Worm (Caenorhabditis elegans): ENCODE data around the gene kin-20.

kin-20 gene

DNA sequence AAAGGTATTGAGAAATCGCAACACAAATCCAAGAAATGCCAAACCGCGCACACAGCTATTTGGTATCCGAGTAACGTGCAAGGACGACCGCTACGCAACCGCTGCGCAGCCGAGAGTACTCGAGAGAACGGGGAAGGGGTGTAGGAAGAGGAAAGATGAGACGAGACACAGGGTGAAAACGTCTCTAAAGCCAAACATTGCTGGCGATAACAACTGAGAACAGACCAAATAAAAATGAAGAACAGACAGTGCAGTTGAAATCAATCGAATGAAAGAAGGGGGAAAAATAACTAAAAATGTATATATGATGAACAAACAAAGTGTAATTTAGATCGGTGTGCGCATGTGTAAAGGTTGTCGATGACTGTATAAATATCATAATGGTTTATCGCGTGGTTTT lies 3.7 kb upstream of the kin-20 start (continued):
- no peak for TF ChIP-seq nhr-12 (tag; optimal IDR thresholded peaks at IDR 0.05)
- no peak for TF ChIP-seq Y116A8C.19 (tag; optimal IDR thresholded peaks at IDR 0.05; ENCODE audit: borderline replicate concordance)
- TF ChIP-seq tlp-1 (tag; optimal IDR thresholded peaks at IDR 0.05) = no peak
- TF ChIP-seq rnt-1 (tag; optimal IDR thresholded peaks at IDR 0.05) = peak; percentile 8
- no peak for TF ChIP-seq egl-13 (tag; optimal IDR thresholded peaks at IDR 0.05)
- no peak for TF ChIP-seq nhr-237 (tag; optimal IDR thresholded peaks at IDR 0.05)
- TF ChIP-seq tbx-2 (tag; optimal IDR thresholded peaks at IDR 0.05) = peak; percentile 16
- peak; percentile 17 for TF ChIP-seq swsn-7 (tag; optimal IDR thresholded peaks at IDR 0.05)
- peak; percentile 10 for TF ChIP-seq skn-1 (tag; optimal IDR thresholded peaks at IDR 0.05)
- TF ChIP-seq zip-4 (GFP tag; optimal IDR thresholded peaks at IDR 0.05) = no peak
- no peak for TF ChIP-seq zag-1 (tag; optimal IDR thresholded peaks at IDR 0.05)
- TF ChIP-seq mab-9 (GFP tag; IDR thresholded peaks at IDR 0.05) = no peak
- no peak for TF ChIP-seq aly-2 (tag; optimal IDR thresholded peaks at IDR 0.05)
- no peak for TF ChIP-seq pax-3 (tag; optimal IDR thresholded peaks at IDR 0.05)
- TF ChIP-seq mef-2 (tag; optimal IDR thresholded peaks at IDR 0.05) = no peak
- peak in 1 of 3 experiments; percentile 8 for TF ChIP-seq dpl-1 (GFP tag; optimal IDR thresholded peaks at IDR 0.05)
- TF ChIP-seq unc-98 (GFP tag; IDR thresholded peaks at IDR 0.05) = no peak
- no peak for TF ChIP-seq ceh-63 (GFP tag; optimal IDR thresholded peaks at IDR 0.05)
- TF ChIP-seq nhr-47 (tag; optimal IDR thresholded peaks at IDR 0.05) = peak; percentile 26
- TF ChIP-seq sup-37 (GFP tag; optimal IDR thresholded peaks at IDR 0.05) = no peak
- TF ChIP-seq nhr-85 (tag) = no peak
- TF ChIP-seq vab-15 (tag; optimal IDR thresholded peaks at IDR 0.05) = no peak
- TF ChIP-seq ztf-11 (tag; optimal IDR thresholded peaks at IDR 0.05) = no peak
- no peak for TF ChIP-seq nhr-77 (tag; optimal IDR thresholded peaks at IDR 0.05)
- TF ChIP-seq lin-35 (GFP tag; optimal IDR thresholded peaks at IDR 0.05) = peak; percentile 15 to 49
- TF ChIP-seq unc-86 (tag; optimal IDR thresholded peaks at IDR 0.05) = no peak
- no peak for TF ChIP-seq lin-13 (GFP tag; optimal IDR thresholded peaks at IDR 0.05)
- TF ChIP-seq nhr-28 (tag; optimal IDR thresholded peaks at IDR 0.05) = no peak
- TF ChIP-seq nhr-71 (tag; optimal IDR thresholded peaks at IDR 0.05) = peak; percentile 43
- TF ChIP-seq mdl-1 (tag; optimal IDR thresholded peaks at IDR 0.05) = peak in 1 of 2 experiments; percentile 53
- peak; percentile 17 for TF ChIP-seq xbp-1 (tag; optimal IDR thresholded peaks at IDR 0.05)
- TF ChIP-seq fkh-10 (GFP tag; optimal IDR thresholded peaks at IDR 0.05) = no peak
- peak; percentile 13 for TF ChIP-seq C16A3.4 (tag; optimal IDR thresholded peaks at IDR 0.05)
- TF ChIP-seq ceh-82 (tag; optimal IDR thresholded peaks at IDR 0.05) = peak in 1 of 3 experiments; percentile 47

DNA sequence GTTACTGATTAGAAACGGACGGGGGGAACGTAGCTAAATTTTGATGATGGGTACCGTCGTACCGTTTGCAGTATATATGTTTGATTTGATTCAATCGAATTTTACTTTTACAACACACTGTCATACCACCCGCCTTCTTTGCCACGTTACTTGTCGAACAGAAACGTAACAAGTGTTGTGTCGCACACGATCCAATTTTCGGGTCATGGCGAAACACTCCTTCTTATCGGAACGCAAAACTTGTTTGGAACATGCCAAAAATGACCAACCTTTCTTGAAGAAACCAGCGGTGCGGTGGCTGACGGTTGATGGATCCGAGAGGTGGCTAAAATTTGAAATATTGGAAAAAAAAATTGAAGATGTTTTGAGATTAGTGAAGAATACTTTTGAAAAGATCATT lies 2.8 kb upstream of the kin-20 start:
- TF ChIP-seq mep-1 (tag; optimal IDR thresholded peaks at IDR 0.05) = no peak
- TF ChIP-seq dpl-1 (GFP tag; optimal IDR thresholded peaks at IDR 0.05) = no peak
- no peak for TF ChIP-seq dsc-1 (tag; optimal IDR thresholded peaks at IDR 0.05)
- TF ChIP-seq nhr-90 (tag; optimal IDR thresholded peaks at IDR 0.05; ENCODE audit: poor library complexity) = no peak
- TF ChIP-seq zag-1 (tag; optimal IDR thresholded peaks at IDR 0.05) = no peak
- TF ChIP-seq nhr-28 (tag; optimal IDR thresholded peaks at IDR 0.05) = no peak
- no peak for TF ChIP-seq nhr-11 (tag; optimal IDR thresholded peaks at IDR 0.05)
- TF ChIP-seq hpl-2 (GFP tag; optimal IDR thresholded peaks at IDR 0.05) = no peak
- no peak for TF ChIP-seq swsn-7 (tag; optimal IDR thresholded peaks at IDR 0.05)
- no peak for TF ChIP-seq C34B4.2 (tag; optimal IDR thresholded peaks at IDR 0.05)
- no peak for TF ChIP-seq sox-4 (tag; optimal IDR thresholded peaks at IDR 0.05)
- no peak for TF ChIP-seq lin-39 (tag; optimal IDR thresholded peaks at IDR 0.05)

DNA sequence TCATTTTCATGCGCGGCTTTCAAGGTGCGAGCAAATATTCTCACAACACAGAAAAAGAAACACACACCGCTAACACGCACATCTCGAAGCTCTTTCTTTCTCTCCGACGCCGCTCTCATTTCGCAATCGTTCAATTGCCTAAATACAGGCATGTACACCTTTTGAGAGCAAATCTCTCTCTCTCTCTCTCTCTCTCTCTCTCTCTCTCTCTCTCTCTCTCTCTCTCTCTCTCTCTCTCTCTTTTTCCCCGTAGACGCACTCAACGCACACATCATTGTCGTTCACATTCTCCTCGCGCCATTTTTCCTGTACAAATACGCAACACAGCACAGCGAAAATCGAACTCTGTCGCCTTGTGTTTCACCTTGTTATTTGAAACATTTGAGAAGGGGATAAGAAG lies 1.7 kb upstream of the kin-20 start:
- TF ChIP-seq snpc-4 (tag; optimal IDR thresholded peaks at IDR 0.05) (peak; percentile 16), lin-13 (GFP tag; optimal IDR thresholded peaks at IDR 0.05) (no peak), pag-3 (tag; optimal IDR thresholded peaks at IDR 0.05; ENCODE audit: borderline replicate concordance, insufficient read depth) (no peak), Y116A8C.19 (tag; optimal IDR thresholded peaks at IDR 0.05; ENCODE audit: borderline replicate concordance) (no peak), sox-4 (tag; optimal IDR thresholded peaks at IDR 0.05) (no peak), jun-1 (tag; optimal IDR thresholded peaks at IDR 0.05) (peak; percentile 67), skn-1 (tag; optimal IDR thresholded peaks at IDR 0.05) (peak; percentile 36), fos-1 (tag; optimal IDR thresholded peaks at IDR 0.05) (no peak), blmp-1 (tag; optimal IDR thresholded peaks at IDR 0.05) (peak; percentile 30), pax-3 (tag; optimal IDR thresholded peaks at IDR 0.05) (no peak), lsy-2 (tag; optimal IDR thresholded peaks at IDR 0.05) (peak in 1 of 2 experiments; percentile 5), fkh-10 (GFP tag; optimal IDR thresholded peaks at IDR 0.05) (no peak), zip-4 (GFP tag; optimal IDR thresholded peaks at IDR 0.05) (peak; percentile 37), unc-86 (tag; optimal IDR thresholded peaks at IDR 0.05) (no peak), ets-5 (GFP tag; IDR thresholded peaks at IDR 0.05) (no peak), efl-1 (optimal IDR thresholded peaks at IDR 0.05) (peak in 1 of 2 experiments; percentile 33), efl-1 (GFP tag; optimal IDR thresholded peaks at IDR 0.05 in 1 of 2) (peak in 1 of 2 experiments; percentile 90), nhr-19 (GFP tag; conservative IDR thresholded peaks at IDR 0.05) (0 out of 2 replicates have a peak, but pooled peaks have one; percentile 4)

Measured in whole organism, L1 larva.